Worm (Caenorhabditis elegans) whole organism, late embryonic: ENCODE measurements around the gene ZK1098.3.

ENCODE experiments used
- ceh-45 ChIP-seq: fragments of 200-800 bp; sonication (Bioruptor generic); IDR thresholded peaks from 2 replicates; pipeline ENCODE4 v1.3.6; 2022; ENCODE audit warnings: missing genetic modification reagents, missing genetic modification characterization, missing compliant biosample characterization
- ceh-6 ChIP-seq: fragments of 200-800 bp; sonication (Bioruptor generic); optimal IDR thresholded peaks from 2 replicates; lab custom pipeline; 2018; ENCODE audit warnings: mild to moderate bottlenecking, missing genetic modification characterization, missing compliant biosample characterization
- dve-1 ChIP-seq: sonication (generic microtip); optimal IDR thresholded peaks from 2 replicates; lab custom pipeline; 2017; ENCODE audit warnings: antibody characterized with exemption, mild to moderate bottlenecking, missing genetic modification characterization, missing compliant biosample characterization
- nfya-1 ChIP-seq: sonication (generic microtip); optimal IDR thresholded peaks from 2 replicates; lab custom pipeline; 2017; ENCODE audit warnings: missing genetic modification characterization, mild to moderate bottlenecking, missing compliant biosample characterization, antibody characterized with exemption, moderate library complexity
- pha-2 ChIP-seq: sonication (generic microtip); optimal IDR thresholded peaks from 2 replicates; lab custom pipeline; 2017; ENCODE audit warnings: mild to moderate bottlenecking, missing genetic modification characterization, missing compliant biosample characterization
- pha-4 ChIP-seq: fragments of 150-350 bp; optimal IDR thresholded peaks from 2 replicates; lab custom pipeline; 2018; ENCODE audit warnings: missing biosample characterization, missing genetic modification reagents, missing genetic modification characterization
- pqm-1 ChIP-seq: sonication (generic microtip); optimal IDR thresholded peaks from 2 replicates; lab custom pipeline; 2016; ENCODE audit warnings: missing genetic modification characterization, missing compliant biosample characterization
- rnt-1 ChIP-seq: sonication (generic microtip); optimal IDR thresholded peaks from 2 replicates; lab custom pipeline; 2016; ENCODE audit warnings: missing genetic modification characterization, missing compliant biosample characterization
- sox-2 ChIP-seq: fragments of 200-800 bp; sonication (Bioruptor generic); IDR thresholded peaks from 2 replicates; pipeline ENCODE4 v1.3.6; 2022; ENCODE audit warnings: missing genetic modification reagents, missing genetic modification characterization, missing compliant biosample characterization
- unc-3 ChIP-seq, 2 experiments: fragments of 200-800 bp in 1 of 2; sonication (Bioruptor generic) in 1 of 2; sonication (generic microtip) in 1 of 2; conservative IDR thresholded peaks in 1 of 2; optimal IDR thresholded peaks in 1 of 2; 2 replicates each; pipeline versions ENCODE4 v1.3.6 to Lab custom; 2016 to 2022; ENCODE audit warnings: missing compliant biosample characterization in 2 of 2, missing genetic modification characterization in 2 of 2, missing genetic modification reagents in 1 of 2

ce11 chrIII:9500267-9500666, 38.2 kb downstream of the ZK1098.3 start, which contains the start of gene sod-4:
- TF ChIP-seq dve-1 (tag; lab: Kevin White, UChicago) = no peak
- no peak for TF ChIP-seq pqm-1
- no peak for TF ChIP-seq ceh-6
- TF ChIP-seq pha-4 (tag; lab: Kevin White, UChicago) = no peak
- TF ChIP-seq unc-3 (GFP tag; conservative IDR thresholded peaks at IDR 0.05; lab: Robert Waterston, UW) = no peak
- no peak for TF ChIP-seq unc-3 (tag; optimal IDR thresholded peaks at IDR 0.05; lab: Kevin White, UChicago)
- TF ChIP-seq rnt-1 (tag; lab: Kevin White, UChicago) = no peak
- TF ChIP-seq sox-2 (GFP tag; lab: Robert Waterston, UW) = no peak
- TF ChIP-seq ceh-45 (GFP tag; lab: Robert Waterston, UW) = no peak
- TF ChIP-seq nfya-1 (tag; lab: Kevin White, UChicago) = no peak
- TF ChIP-seq pha-2 (tag; lab: Kevin White, UChicago) = no peak
